Comparison of ENCODE assay signal across 1 fruit fly cellular context in the genomic region with DNA sequence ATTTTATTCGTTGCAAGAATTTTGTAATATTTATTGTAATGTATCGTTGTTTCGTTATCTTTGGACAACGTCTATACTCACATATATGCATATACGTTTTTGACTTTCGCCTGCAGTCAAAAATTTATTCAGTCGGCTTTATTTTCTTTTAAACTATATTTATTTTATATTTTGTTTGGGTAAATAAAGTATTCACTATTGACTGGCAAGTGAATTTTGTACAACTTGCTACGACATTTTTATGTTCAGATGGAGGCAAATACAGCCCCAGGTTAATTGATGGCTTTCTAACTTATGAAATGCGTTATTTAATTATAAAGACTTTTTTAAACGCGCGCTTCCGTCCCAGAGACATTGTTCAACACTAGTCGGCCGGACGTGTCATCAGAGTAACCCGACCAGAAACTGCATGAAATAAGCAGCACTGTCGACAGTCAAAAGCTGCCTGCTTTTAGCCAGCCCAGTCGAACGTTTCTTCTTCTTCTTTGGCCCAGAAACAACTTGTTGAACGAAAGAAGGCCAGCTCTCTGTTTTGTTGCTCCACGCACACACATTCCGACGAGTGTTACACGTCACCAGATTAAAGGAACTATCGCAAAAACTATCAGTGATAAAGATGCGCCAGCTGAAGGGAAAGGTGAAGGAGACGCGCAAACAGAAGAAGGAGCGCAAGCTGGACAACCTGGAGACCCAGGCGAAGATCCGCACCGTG.
A peak's percentile ranks its signal among the peaks of the same experiment; 100 is the strongest.
TF ChIP-seq lines count a peak whose summit lies in the region.

A gene (plus strand): TSS at position 498 of the 712 bp plus-strand sequence.

TF ChIP-seq in whole organism, embryonic, 481 proteins besides CTCF, POLR2A, EP300 and RAD21 (continued from another document and continues in another):
- TF ChIP-seq Hr51 (GFP tag; optimal IDR thresholded peaks at IDR 0.05; lab: Kevin White, UChicago) (peak in 1 of 2 experiments; percentile 90), zfh2 (GFP tag; optimal IDR thresholded peaks at IDR 0.05; lab: Kevin White, UChicago) (peak; percentile 93), CG6813 (GFP tag; optimal IDR thresholded peaks at IDR 0.05; lab: Kevin White, UChicago) (peak; percentile 43), en (GFP tag; optimal IDR thresholded peaks at IDR 0.05; lab: Kevin White, UChicago) (peak; percentile 46), prd (optimal IDR thresholded peaks at IDR 0.05; lab: Kevin White, UChicago) (no peak), prd (GFP tag; IDR thresholded peaks at IDR 0.05; lab: Robert Waterston, UW) (peak; percentile 82), CG11247 (GFP tag; IDR thresholded peaks at IDR 0.05; lab: Robert Waterston, UW) (peak; percentile 95), CG7271 (tag; optimal IDR thresholded peaks at IDR 0.05; lab: Kevin White, UChicago) (no peak), CG4854 (GFP tag; optimal IDR thresholded peaks at IDR 0.05; lab: Kevin White, UChicago) (peak; percentile 85), Xbp1 (GFP tag; optimal IDR thresholded peaks at IDR 0.05; lab: Kevin White, UChicago) (peak; percentile 94), Blimp-1 (GFP tag; optimal IDR thresholded peaks at IDR 0.05; lab: Kevin White, UChicago) (no peak), CG13894 (tag; optimal IDR thresholded peaks at IDR 0.05; lab: Kevin White, UChicago) (peak; percentile 93), CG5245 (GFP tag; optimal IDR thresholded peaks at IDR 0.05; lab: Kevin White, UChicago) (peak; percentile 62), CG12659 (GFP tag; optimal IDR thresholded peaks at IDR 0.05; lab: Kevin White, UChicago) (peak; percentile 93), repo (GFP tag; optimal IDR thresholded peaks at IDR 0.05; lab: Kevin White, UChicago) (peak; percentile 87), Oli (tag; optimal IDR thresholded peaks at IDR 0.05; lab: Kevin White, UChicago) (peak; percentile 47), Abd-B (GFP tag; optimal IDR thresholded peaks at IDR 0.05; lab: Kevin White, UChicago) (peak; percentile 77), CG31365 (tag; optimal IDR thresholded peaks at IDR 0.05; lab: Kevin White, UChicago) (peak; percentile 40), Drgx (GFP tag; IDR thresholded peaks at IDR 0.05; lab: Robert Waterston, UW) (peak; percentile 41; the same call in 1 of the 2 replicates), gem (tag; optimal IDR thresholded peaks at IDR 0.05; lab: Kevin White, UChicago) (no peak), peb (GFP tag; IDR thresholded peaks at IDR 0.05; lab: Robert Waterston, UW) (peak; percentile 67), hb (GFP tag; IDR thresholded peaks at IDR 0.05; lab: Robert Waterston, UW; ENCODE audit: partially characterized antibody) (peak; percentile 35; the same call in 1 of the 3 replicates), stc (GFP tag; IDR thresholded peaks at IDR 0.05; lab: Robert Waterston, UW) (peak; percentile 70), Usf (GFP tag; optimal IDR thresholded peaks at IDR 0.05; lab: Kevin White, UChicago) (peak; percentile 67), Vsx1 (GFP tag; optimal IDR thresholded peaks at IDR 0.05; lab: Kevin White, UChicago) (peak; percentile 56), CG30020 (tag; optimal IDR thresholded peaks at IDR 0.05; lab: Kevin White, UChicago) (peak; percentile 56), luna (GFP tag; optimal IDR thresholded peaks at IDR 0.05; lab: Kevin White, UChicago) (peak; percentile 84), CG17829 (tag; optimal IDR thresholded peaks at IDR 0.05; lab: Kevin White, UChicago) (peak; percentile 76), Sox100B (GFP tag; optimal IDR thresholded peaks at IDR 0.05; lab: Kevin White, UChicago) (peak; percentile 41), CG34422 (GFP tag; IDR thresholded peaks at IDR 0.05; lab: Robert Waterston, UW) (peak; percentile 95), croc (GFP tag; conservative IDR thresholded peaks at IDR 0.05; lab: Robert Waterston, UW) (peak; percentile 56; the same call in 2 of the 3 replicates), otp (GFP tag; IDR thresholded peaks at IDR 0.05; lab: Robert Waterston, UW) (peak; percentile 73), HLHmδ (GFP tag; optimal IDR thresholded peaks at IDR 0.05; lab: Kevin White, UChicago) (peak; percentile 59), Elba2 (GFP tag; optimal IDR thresholded peaks at IDR 0.05; lab: Kevin White, UChicago) (peak; percentile 51), CG15269 (tag; optimal IDR thresholded peaks at IDR 0.05; lab: Kevin White, UChicago) (peak; percentile 69), trh (GFP tag; optimal IDR thresholded peaks at IDR 0.05; lab: Kevin White, UChicago) (peak; percentile 65), Sin3A (optimal IDR thresholded peaks at IDR 0.05; lab: Kevin White, UChicago) (peak; percentile 53), nerfin-1 (tag; optimal IDR thresholded peaks at IDR 0.05; lab: Kevin White, UChicago) (peak; percentile 60), Antp (GFP tag; optimal IDR thresholded peaks at IDR 0.05; lab: Kevin White, UChicago) (peak; percentile 93), dysf (GFP tag; IDR thresholded peaks at IDR 0.05; lab: Robert Waterston, UW) (peak; percentile 83), CG12769 (tag; optimal IDR thresholded peaks at IDR 0.05; lab: Kevin White, UChicago) (peak; percentile 93), CG33557 (GFP tag; optimal IDR thresholded peaks at IDR 0.05; lab: Kevin White, UChicago) (peak; percentile 47), ssp (GFP tag; IDR thresholded peaks at IDR 0.05; lab: Robert Waterston, UW) (peak; percentile 76), Xrp1 (GFP tag; IDR thresholded peaks at IDR 0.05; lab: Robert Waterston, UW) (peak; percentile 70), CG17802 (tag; optimal IDR thresholded peaks at IDR 0.05; lab: Kevin White, UChicago) (peak; percentile 67), pb (GFP tag; optimal IDR thresholded peaks at IDR 0.05; lab: Kevin White, UChicago) (peak; percentile 79), sr (GFP tag; IDR thresholded peaks at IDR 0.05; lab: Robert Waterston, UW) (peak; percentile 68; the same call in 2 of the 3 replicates), mam (GFP tag; optimal IDR thresholded peaks at IDR 0.05; lab: Kevin White, UChicago) (peak; percentile 96), jing (GFP tag; optimal IDR thresholded peaks at IDR 0.05; lab: Kevin White, UChicago) (peak; percentile 45), CG11093 (GFP tag; IDR thresholded peaks at IDR 0.05; lab: Robert Waterston, UW) (peak; percentile 73; the same call in 2 of the 3 replicates), Opbp (GFP tag; IDR thresholded peaks at IDR 0.05; lab: Robert Waterston, UW; ENCODE audit: partially characterized antibody) (peak; percentile 71), NK7.1 (GFP tag; optimal IDR thresholded peaks at IDR 0.05; lab: Kevin White, UChicago) (peak; percentile 78), CG4820 (GFP tag; optimal IDR thresholded peaks at IDR 0.05; lab: Kevin White, UChicago) (peak; percentile 71), CG8089 (GFP tag; optimal IDR thresholded peaks at IDR 0.05; lab: Kevin White, UChicago) (peak; percentile 81), CG4360 (GFP tag; IDR thresholded peaks at IDR 0.05; lab: Robert Waterston, UW) (peak; percentile 61; the same call in 1 of the 2 replicates), z (GFP tag; IDR thresholded peaks at IDR 0.05; lab: Robert Waterston, UW) (no peak), CG31441 (GFP tag; IDR thresholded peaks at IDR 0.05; lab: Robert Waterston, UW) (peak; percentile 56; the same call in 1 of the 2 replicates), cwo (GFP tag; optimal IDR thresholded peaks at IDR 0.05; lab: Kevin White, UChicago) (peak; percentile 56), sna (GFP tag; IDR thresholded peaks at IDR 0.05; lab: Robert Waterston, UW; ENCODE audit: partially characterized antibody) (peak; percentile 39; the same call in 1 of the 2 replicates), HmgZ (tag; optimal IDR thresholded peaks at IDR 0.05; lab: Kevin White, UChicago) (peak; percentile 97), emc (GFP tag; optimal IDR thresholded peaks at IDR 0.05; lab: Kevin White, UChicago) (peak; percentile 88), az2 (GFP tag; optimal IDR thresholded peaks at IDR 0.05; lab: Kevin White, UChicago) (peak; percentile 68), ranshi (GFP tag; IDR thresholded peaks at IDR 0.05; lab: Robert Waterston, UW) (peak; percentile 84), bsh (GFP tag; optimal IDR thresholded peaks at IDR 0.05; lab: Kevin White, UChicago) (peak in 1 of 2 experiments; percentile 62), crp (GFP tag; optimal IDR thresholded peaks at IDR 0.05; lab: Kevin White, UChicago) (peak in 1 of 2 experiments; percentile 78), vvl (GFP tag; IDR thresholded peaks at IDR 0.05; lab: Robert Waterston, UW) (peak; percentile 91), CG15073 (GFP tag; optimal IDR thresholded peaks at IDR 0.05; lab: Kevin White, UChicago) (no peak), CG9727 (GFP tag; optimal IDR thresholded peaks at IDR 0.05; lab: Kevin White, UChicago) (peak; percentile 55), ara (GFP tag; IDR thresholded peaks at IDR 0.05; lab: Robert Waterston, UW) (peak; percentile 82), Fer2 (tag; optimal IDR thresholded peaks at IDR 0.05; lab: Kevin White, UChicago) (peak; percentile 67), D19A (tag; optimal IDR thresholded peaks at IDR 0.05; lab: Kevin White, UChicago) (peak; percentile 33), toy (GFP tag; IDR thresholded peaks at IDR 0.05; lab: Robert Waterston, UW) (peak; percentile 50; the same call in 1 of the 2 replicates), MESR4 (GFP tag; optimal IDR thresholded peaks at IDR 0.05; lab: Kevin White, UChicago) (peak; percentile 90), psq (GFP tag; optimal IDR thresholded peaks at IDR 0.05; lab: Kevin White, UChicago) (peak; percentile 77), inv (GFP tag; IDR thresholded peaks at IDR 0.05; lab: Robert Waterston, UW; ENCODE audit: partially characterized antibody) (peak; percentile 61), CG16779 (GFP tag; IDR thresholded peaks at IDR 0.05; lab: Robert Waterston, UW) (peak; percentile 94), CG30403 (GFP tag; optimal IDR thresholded peaks at IDR 0.05; lab: Kevin White, UChicago) (peak; percentile 78), crol (GFP tag; IDR thresholded peaks at IDR 0.05; lab: Robert Waterston, UW) (peak; percentile 54), sisA (GFP tag; IDR thresholded peaks at IDR 0.05; lab: Robert Waterston, UW) (peak; percentile 88), Gsc (GFP tag; IDR thresholded peaks at IDR 0.05; lab: Robert Waterston, UW) (no peak; the same call in 1 of the 2 replicates), row (GFP tag; IDR thresholded peaks at IDR 0.05; lab: Robert Waterston, UW) (peak; percentile 69), Meics (GFP tag; optimal IDR thresholded peaks at IDR 0.05; lab: Kevin White, UChicago) (peak; percentile 84), CG18619 (GFP tag; optimal IDR thresholded peaks at IDR 0.05; lab: Kevin White, UChicago) (peak; percentile 79), CG2712 (tag; optimal IDR thresholded peaks at IDR 0.05; lab: Kevin White, UChicago) (peak; percentile 76), chn (GFP tag; optimal IDR thresholded peaks at IDR 0.05; lab: Kevin White, UChicago) (peak; percentile 88), CG11696 (GFP tag; IDR thresholded peaks at IDR 0.05; lab: Robert Waterston, UW) (no peak), unc-4 (GFP tag; IDR thresholded peaks at IDR 0.05; lab: Robert Waterston, UW; ENCODE audit: partially characterized antibody) (peak; percentile 57), CG2202 (tag; optimal IDR thresholded peaks at IDR 0.05; lab: Kevin White, UChicago) (peak; percentile 23), zen2 (GFP tag; IDR thresholded peaks at IDR 0.05; lab: Robert Waterston, UW; ENCODE audit: partially characterized antibody) (peak; percentile 26; the same call in 1 of the 3 replicates), CG7786 (GFP tag; optimal IDR thresholded peaks at IDR 0.05; lab: Kevin White, UChicago) (peak; percentile 90), Dfd (GFP tag; optimal IDR thresholded peaks at IDR 0.05; lab: Kevin White, UChicago) (no peak), CG8765 (GFP tag; IDR thresholded peaks at IDR 0.05; lab: Robert Waterston, UW) (peak; percentile 79), rib (GFP tag; IDR thresholded peaks at IDR 0.05; lab: Robert Waterston, UW) (peak; percentile 89), zf30C (GFP tag; optimal IDR thresholded peaks at IDR 0.05; lab: Kevin White, UChicago) (peak; percentile 40), cas (GFP tag; IDR thresholded peaks at IDR 0.05; lab: Robert Waterston, UW) (peak; percentile 81), B-H2 (GFP tag; optimal IDR thresholded peaks at IDR 0.05; lab: Kevin White, UChicago) (peak; percentile 95), GATAe (GFP tag; conservative IDR thresholded peaks at IDR 0.05; lab: Robert Waterston, UW) (peak; percentile 67; the same call in 1 of the 2 replicates), Sry-β (GFP tag; optimal IDR thresholded peaks at IDR 0.05; lab: Kevin White, UChicago) (peak; percentile 23), E2f1 (GFP tag; IDR thresholded peaks at IDR 0.05; lab: Robert Waterston, UW) (peak; percentile 85), Asciz (GFP tag; optimal IDR thresholded peaks at IDR 0.05; lab: Kevin White, UChicago) (peak; percentile 49), Nf-YB (GFP tag; optimal IDR thresholded peaks at IDR 0.05; lab: Kevin White, UChicago) (peak; percentile 39), bcd (GFP tag; optimal IDR thresholded peaks at IDR 0.05; lab: Kevin White, UChicago) (peak; percentile 88), pros (GFP tag; optimal IDR thresholded peaks at IDR 0.05; lab: Kevin White, UChicago) (no peak), slbo (GFP tag; IDR thresholded peaks at IDR 0.05; lab: Robert Waterston, UW) (peak; percentile 96), CG6272 (GFP tag; IDR thresholded peaks at IDR 0.05; lab: Robert Waterston, UW) (peak; percentile 57; the same call in 1 of the 2 replicates), CG9437 (GFP tag; optimal IDR thresholded peaks at IDR 0.05; lab: Kevin White, UChicago) (peak; percentile 12), exex (tag; optimal IDR thresholded peaks at IDR 0.05; lab: Kevin White, UChicago) (no peak), gsb (GFP tag; IDR thresholded peaks at IDR 0.05; lab: Robert Waterston, UW) (peak; percentile 78), pita (GFP tag; optimal IDR thresholded peaks at IDR 0.05; lab: Kevin White, UChicago) (no peak), gcm (GFP tag; optimal IDR thresholded peaks at IDR 0.05; lab: Kevin White, UChicago) (peak; percentile 9), danr (GFP tag; IDR thresholded peaks at IDR 0.05; lab: Robert Waterston, UW) (peak; percentile 47; the same call in 1 of the 2 replicates), kni (GFP tag; optimal IDR thresholded peaks at IDR 0.05; lab: Kevin White, UChicago) (peak; percentile 79), CG15479 (GFP tag; optimal IDR thresholded peaks at IDR 0.05; lab: Kevin White, UChicago) (no peak), Atf-2 (GFP tag; optimal IDR thresholded peaks at IDR 0.05; lab: Kevin White, UChicago) (peak; percentile 77), Rx (GFP tag; IDR thresholded peaks at IDR 0.05; lab: Robert Waterston, UW) (peak; percentile 81), CG1792 (GFP tag; optimal IDR thresholded peaks at IDR 0.05; lab: Kevin White, UChicago) (peak; percentile 85), Dp (GFP tag; optimal IDR thresholded peaks at IDR 0.05; lab: Kevin White, UChicago) (peak; percentile 100), H15 (GFP tag; IDR thresholded peaks at IDR 0.05; lab: Robert Waterston, UW) (peak; percentile 88), CG17612 (GFP tag; IDR thresholded peaks at IDR 0.05; lab: Robert Waterston, UW) (peak; percentile 88)
